Worm (Caenorhabditis elegans) whole organism, young adult: ENCODE measurements around the gene R05A10.7.

Experiments used
- B0261.1 ChIP-seq: sonication (generic microtip); optimal IDR thresholded peaks from 2 replicates; lab custom pipeline; 2016; ENCODE audit warnings: mild to moderate bottlenecking, missing genetic modification characterization, moderate library complexity, missing compliant biosample characterization
- D2030.7 ChIP-seq: fragments of 200-800 bp; sonication (Bioruptor generic); IDR thresholded peaks from 2 replicates; pipeline ENCODE4 v1.3.6; 2022; ENCODE audit warnings: missing genetic modification reagents, missing genetic modification characterization, missing compliant biosample characterization
- F55B11.4 ChIP-seq: sonication (generic microtip); optimal IDR thresholded peaks from 2 replicates; lab custom pipeline; 2016; ENCODE audit warnings: missing compliant biosample characterization, missing genetic modification characterization, borderline replicate concordance; ENCODE audit not compliant: insufficient read depth
- T26A5.8 ChIP-seq: sonication (generic microtip); optimal IDR thresholded peaks from 2 replicates; lab custom pipeline; 2016; ENCODE audit warnings: missing genetic modification characterization, missing compliant biosample characterization
- ZK185.1 ChIP-seq: sonication (generic microtip); optimal IDR thresholded peaks from 2 replicates; lab custom pipeline; 2016; ENCODE audit warnings: mild to moderate bottlenecking, missing genetic modification characterization, missing compliant biosample characterization; ENCODE audit not compliant: poor library complexity, severe bottlenecking
- akir-1 ChIP-seq: fragments of 200-800 bp; sonication (Bioruptor generic); optimal IDR thresholded peaks from 2 replicates; lab custom pipeline; 2018; ENCODE audit warnings: mild to moderate bottlenecking, missing genetic modification characterization, moderate library complexity, missing compliant biosample characterization
- attf-6 ChIP-seq: fragments of 200-800 bp; sonication (Bioruptor generic); IDR thresholded peaks from 2 replicates; pipeline ENCODE4 v1.3.6; 2022; ENCODE audit warnings: missing genetic modification reagents, missing genetic modification characterization, missing compliant biosample characterization
- bed-2 ChIP-seq: fragments of 200-800 bp; sonication (Bioruptor generic); IDR thresholded peaks from 2 replicates; pipeline ENCODE4 v1.3.6; 2022; ENCODE audit warnings: missing genetic modification reagents, missing genetic modification characterization, missing compliant biosample characterization
- cebp-1 ChIP-seq, 2 experiments: fragments of 200-800 bp in 1 of 2; sonication (Bioruptor generic) in 1 of 2; sonication (generic microtip) in 1 of 2; IDR thresholded peaks in 1 of 2; optimal IDR thresholded peaks in 1 of 2; 2 replicates each; pipeline versions ENCODE4 v1.3.6 to Lab custom; 2017 to 2022; ENCODE audit warnings: missing compliant biosample characterization in 2 of 2, missing genetic modification characterization in 2 of 2, mild to moderate bottlenecking in 1 of 2, missing genetic modification reagents in 1 of 2, moderate library complexity in 1 of 2
- ceh-100 ChIP-seq: fragments of 200-800 bp; sonication (Bioruptor generic); IDR thresholded peaks from 2 replicates; pipeline ENCODE4 v1.3.6; 2022; ENCODE audit warnings: missing genetic modification reagents, missing genetic modification characterization, missing compliant biosample characterization
- ceh-40 ChIP-seq: fragments of 200-800 bp; sonication (Bioruptor generic); IDR thresholded peaks from 2 replicates; pipeline ENCODE4 v1.3.6; 2022; ENCODE audit warnings: missing genetic modification characterization, missing compliant biosample characterization
- ceh-91 ChIP-seq: fragments of 200-800 bp; sonication (Bioruptor generic); IDR thresholded peaks from 2 replicates; pipeline ENCODE4 v1.3.6; 2022; ENCODE audit warnings: missing genetic modification reagents, missing genetic modification characterization, missing compliant biosample characterization
- chd-7 ChIP-seq: sonication (generic microtip); optimal IDR thresholded peaks from 2 replicates; lab custom pipeline; 2016; ENCODE audit warnings: mild to moderate bottlenecking, missing genetic modification characterization, moderate library complexity, missing compliant biosample characterization
- die-1 ChIP-seq: sonication (generic microtip); optimal IDR thresholded peaks from 2 replicates; lab custom pipeline; 2016; ENCODE audit warnings: missing genotype, mild to moderate bottlenecking, missing genetic modification characterization, missing compliant biosample characterization
- dox-1 ChIP-seq: fragments of 200-800 bp; sonication (Bioruptor generic); IDR thresholded peaks from 2 replicates; pipeline ENCODE4 v1.3.6; 2022; ENCODE audit warnings: missing genetic modification reagents, missing genetic modification characterization, missing compliant biosample characterization
- egrh-3 ChIP-seq: fragments of 200-800 bp; sonication (Bioruptor generic); IDR thresholded peaks from 2 replicates; pipeline ENCODE4 v1.3.6; 2022; ENCODE audit warnings: missing genetic modification reagents, missing genetic modification characterization, missing compliant biosample characterization
- ekl-4 ChIP-seq: fragments of 200-800 bp; sonication (Bioruptor generic); IDR thresholded peaks from 2 replicates; pipeline ENCODE4 v1.3.6; 2022; ENCODE audit warnings: missing genetic modification reagents, missing genetic modification characterization, missing compliant biosample characterization
- fkh-3 ChIP-seq: sonication (generic microtip); optimal IDR thresholded peaks from 2 replicates; lab custom pipeline; 2016; ENCODE audit warnings: mild to moderate bottlenecking, missing genetic modification characterization, missing compliant biosample characterization
- hlh-12 ChIP-seq: sonication (generic microtip); optimal IDR thresholded peaks from 2 replicates; lab custom pipeline; 2016; ENCODE audit warnings: missing genetic modification characterization, missing compliant biosample characterization
- hmg-1.2 ChIP-seq: fragments of 200-800 bp; sonication (Bioruptor generic); IDR thresholded peaks from 2 replicates; pipeline ENCODE4 v1.3.6; 2022; ENCODE audit warnings: missing genetic modification reagents, missing genetic modification characterization, missing compliant biosample characterization
- hrde-1 ChIP-seq: sonication (generic microtip); optimal IDR thresholded peaks from 2 replicates; lab custom pipeline; 2016; ENCODE audit warnings: missing genetic modification characterization, mild to moderate bottlenecking, missing compliant biosample characterization, moderate library complexity, missing genotype, missing genetic modification reagents, borderline replicate concordance
- lin-35 ChIP-seq, 3 experiments: fragments of 150-350 bp in 2 of 3; sonication (generic microtip) in 1 of 3; optimal IDR thresholded peaks; 2 replicates each; lab custom pipeline; 2014 to 2018; ENCODE audit warnings: missing biosample characterization in 3 of 3, missing genetic modification characterization in 3 of 3, missing genetic modification reagents in 3 of 3
- lin-54 ChIP-seq: fragments of 200-800 bp; sonication (Bioruptor generic); optimal IDR thresholded peaks from 2 replicates; lab custom pipeline; 2018; ENCODE audit warnings: mild to moderate bottlenecking, missing genetic modification characterization, missing compliant biosample characterization
- lsy-27 ChIP-seq: sonication (generic microtip); optimal IDR thresholded peaks from 2 replicates; lab custom pipeline; 2017; ENCODE audit warnings: missing genetic modification characterization, mild to moderate bottlenecking, missing compliant biosample characterization, antibody characterized with exemption, missing genotype, borderline replicate concordance; ENCODE audit not compliant: insufficient read depth
- madf-10 ChIP-seq: sonication (generic microtip); optimal IDR thresholded peaks from 2 replicates; lab custom pipeline; 2016; ENCODE audit warnings: mild to moderate bottlenecking, missing genetic modification characterization, missing compliant biosample characterization
- madf-3 ChIP-seq: fragments of 200-800 bp; sonication (Bioruptor generic); IDR thresholded peaks from 2 replicates; pipeline ENCODE4 v1.3.6; 2022; ENCODE audit warnings: missing genetic modification reagents, missing genetic modification characterization, missing compliant biosample characterization
- madf-6 ChIP-seq: fragments of 200-800 bp; sonication (Bioruptor generic); IDR thresholded peaks from 2 replicates; pipeline ENCODE4 v1.3.6; 2022; ENCODE audit warnings: missing genetic modification reagents, missing genetic modification characterization, missing compliant biosample characterization
- mcd-1 ChIP-seq: fragments of 200-800 bp; sonication (Bioruptor generic); IDR thresholded peaks from 2 replicates; pipeline ENCODE4 v1.3.6; 2022; ENCODE audit warnings: missing genetic modification reagents, missing genetic modification characterization, missing compliant biosample characterization
- mel-28 ChIP-seq: sonication (generic microtip); optimal IDR thresholded peaks from 2 replicates; lab custom pipeline; 2016; ENCODE audit warnings: borderline replicate concordance, mild to moderate bottlenecking, missing genetic modification characterization, missing compliant biosample characterization
- nhr-120 ChIP-seq: fragments of 200-800 bp; sonication (Bioruptor generic); IDR thresholded peaks from 2 replicates; pipeline ENCODE4 v1.3.6; 2022; ENCODE audit warnings: missing genetic modification characterization, missing compliant biosample characterization
- nhr-90 ChIP-seq: sonication (generic microtip); optimal IDR thresholded peaks from 2 replicates; lab custom pipeline; 2016; ENCODE audit warnings: missing genotype, mild to moderate bottlenecking, missing genetic modification characterization, missing compliant biosample characterization
- rcor-1 ChIP-seq: fragments of 200-800 bp; sonication (Bioruptor generic); IDR thresholded peaks from 2 replicates; pipeline ENCODE4 v1.3.6; 2022; ENCODE audit warnings: missing genetic modification reagents, missing genetic modification characterization, missing compliant biosample characterization
- snpc-4 ChIP-seq, 5 experiments: fragments of 150-350 bp in 1 of 5; sonication (generic microtip) in 4 of 5; optimal IDR thresholded peaks; 2 replicates each; lab custom pipeline; 2014 to 2018; ENCODE audit warnings: missing genetic modification characterization in 5 of 5, missing biosample characterization in 3 of 5, antibody characterized with exemption in 2 of 5, mild to moderate bottlenecking in 2 of 5, missing compliant biosample characterization in 2 of 5, missing genotype in 2 of 5, moderate library complexity in 2 of 5, missing genetic modification reagents in 1 of 5
- tlf-1 ChIP-seq: fragments of 200-800 bp; sonication (Bioruptor generic); optimal IDR thresholded peaks from 2 replicates; lab custom pipeline; 2018; ENCODE audit warnings: mild to moderate bottlenecking, missing genetic modification characterization, missing compliant biosample characterization
- zfh-2 ChIP-seq: fragments of 200-800 bp; sonication (Bioruptor generic); conservative IDR thresholded peaks from 2 replicates; pipeline ENCODE4 v1.3.6; 2022; ENCODE audit warnings: missing genetic modification reagents, missing genetic modification characterization, missing compliant biosample characterization
- ztf-18 ChIP-seq: sonication (generic microtip); optimal IDR thresholded peaks from 2 replicates; lab custom pipeline; 2016; ENCODE audit warnings: missing genotype, mild to moderate bottlenecking, missing genetic modification characterization, missing compliant biosample characterization
- ztf-28 ChIP-seq: fragments of 200-800 bp; sonication (Bioruptor generic); IDR thresholded peaks from 2 replicates; pipeline ENCODE4 v1.3.6; 2022; ENCODE audit warnings: missing genetic modification reagents, missing genetic modification characterization, missing compliant biosample characterization

The R05A10.7 gene

DNA sequence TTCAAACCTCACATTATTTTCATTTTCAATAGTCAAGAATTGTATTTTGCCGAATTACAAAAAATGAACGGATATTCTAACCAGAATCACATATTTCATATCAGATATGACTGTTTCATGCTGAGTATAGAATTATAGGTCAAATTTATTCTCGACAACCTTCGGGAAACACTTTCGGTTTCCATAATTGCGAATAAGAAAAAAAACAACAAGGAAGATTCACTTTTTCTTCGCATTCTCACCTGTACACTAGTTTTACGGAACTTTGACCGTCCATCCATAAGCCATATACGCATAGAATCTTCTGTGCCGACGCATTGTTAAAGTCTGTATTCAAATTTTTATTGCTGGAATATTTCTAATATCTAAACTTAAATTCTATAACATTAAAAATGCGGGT lies 17.1 kb downstream of the R05A10.7 start, which contains the start of gene oac-37:
Gene oac-37, plus strand, starts transcription at position 301 of the 400 bp plus-strand sequence.
- TF ChIP-seq bed-2 (GFP tag; lab: Robert Waterston, UW): no peak
- no peak for TF ChIP-seq ceh-100

- no peak for TF ChIP-seq lin-35 (GFP tag; optimal IDR thresholded peaks at IDR 0.05; lab: Kevin White, UChicago)
- TF ChIP-seq fkh-3 (tag; lab: Kevin White, UChicago): no peak
- peak; percentile 2 for TF ChIP-seq snpc-4 (GFP tag; optimal IDR thresholded peaks at IDR 0.05; lab: Kevin White, UChicago)
- TF ChIP-seq snpc-4 (tag; optimal IDR thresholded peaks at IDR 0.05; lab: Kevin White, UChicago): peak in 3 of 4 experiments; percentile 26 to 29 (median 27)
- no peak for TF ChIP-seq dox-1 (GFP tag; lab: Robert Waterston, UW)
- TF ChIP-seq lsy-27: no peak
- TF ChIP-seq attf-6: peak; percentile 74; the same call in 1 of the 2 replicates
These were observed 19.6 kb downstream of the R05A10.7 start for ce11 chrIV:14143042-14143441.

ce11 chrIV:14137063-14137462 lies 25.6 kb downstream of the R05A10.7 start, which contains the start of gene srz-31:
srz-31 (plus strand) TSS chrIV:14137363.
- no peak for TF ChIP-seq ztf-28
- TF ChIP-seq ceh-91 (GFP tag; lab: Robert Waterston, UW): no peak
- no peak for TF ChIP-seq lin-54
- no peak for TF ChIP-seq mcd-1 (GFP tag; lab: Robert Waterston, UW)
- TF ChIP-seq akir-1 (GFP tag; lab: Kevin White, UChicago): no peak
- TF ChIP-seq madf-10 (tag; lab: Kevin White, UChicago): no peak
- no peak for TF ChIP-seq egrh-3
- TF ChIP-seq hlh-12 (tag; lab: Kevin White, UChicago): no peak
- TF ChIP-seq nhr-90 (tag; lab: Kevin White, UChicago): no peak
- TF ChIP-seq ceh-40 (GFP tag; lab: Robert Waterston, UW): no peak
- TF ChIP-seq zfh-2 (GFP tag; lab: Robert Waterston, UW): no peak

- no peak for TF ChIP-seq hmg-1.2 (GFP tag; lab: Robert Waterston, UW)
- TF ChIP-seq B0261.1 (tag; lab: Kevin White, UChicago): no peak
- TF ChIP-seq madf-6 (GFP tag; lab: Robert Waterston, UW): no peak
- no peak for TF ChIP-seq ZK185.1 (tag; lab: Kevin White, UChicago)
- no peak for TF ChIP-seq cebp-1 (GFP tag; IDR thresholded peaks at IDR 0.05; lab: Robert Waterston, UW)
- no peak for TF ChIP-seq cebp-1 (tag; optimal IDR thresholded peaks at IDR 0.05; lab: Kevin White, UChicago)
- TF ChIP-seq chd-7 (tag; lab: Kevin White, UChicago): no peak
- no peak for TF ChIP-seq mel-28
- TF ChIP-seq fkh-3 (tag; lab: Kevin White, UChicago): no peak
- no peak for TF ChIP-seq D2030.7 (GFP tag; lab: Robert Waterston, UW)
- TF ChIP-seq zfh-2 (GFP tag; lab: Robert Waterston, UW): no peak
These were observed 29.3 kb downstream of the R05A10.7 start for ce11 chrIV:14133400-14133799.

- TF ChIP-seq lin-35 (GFP tag; optimal IDR thresholded peaks at IDR 0.05; lab: Kevin White, UChicago) (no peak), snpc-4 (GFP tag; optimal IDR thresholded peaks at IDR 0.05; lab: Kevin White, UChicago) (no peak), snpc-4 (tag; optimal IDR thresholded peaks at IDR 0.05; lab: Kevin White, UChicago) (peak in 1 of 4 experiments; percentile 10)
These were observed 30.9 kb downstream of the R05A10.7 start, which contains the start of gene srz-59 for ce11 chrIV:14131770-14132169. srz-59 (plus strand) TSS chrIV:14132070.

- TF ChIP-seq die-1: no peak
- no peak for TF ChIP-seq madf-3 (GFP tag; lab: Robert Waterston, UW)
- no peak for TF ChIP-seq ekl-4 (GFP tag; lab: Robert Waterston, UW)
- TF ChIP-seq T26A5.8: no peak
- TF ChIP-seq nhr-120: no peak
- no peak for TF ChIP-seq ZK185.1 (tag; lab: Kevin White, UChicago)
- no peak for TF ChIP-seq lin-54
- TF ChIP-seq hrde-1 (tag; lab: Kevin White, UChicago): no peak
- TF ChIP-seq rcor-1 (GFP tag; lab: Robert Waterston, UW): no peak
- TF ChIP-seq tlf-1 (GFP tag; lab: Kevin White, UChicago): no peak
- no peak for TF ChIP-seq fkh-3 (tag; lab: Kevin White, UChicago)
- no peak for TF ChIP-seq ztf-28
- no peak for TF ChIP-seq F55B11.4 (tag; lab: Kevin White, UChicago)
- no peak for TF ChIP-seq lin-35 (GFP tag; optimal IDR thresholded peaks at IDR 0.05; lab: Kevin White, UChicago)
- TF ChIP-seq ztf-18 (tag; lab: Kevin White, UChicago): no peak
These were observed 33.6 kb downstream of the R05A10.7 start, which contains the start of gene srz-42 for ce11 chrIV:14129091-14129490. srz-42 (plus strand) TSS chrIV:14129391.
